Worm (Caenorhabditis elegans) whole organism, late embryonic: Measurements from ENCODE around the gene glrx-3.

ENCODE experiments used
- C08G9.2 ChIP-seq: sonication (generic microtip); optimal IDR thresholded peaks from 2 replicates; lab custom pipeline; 2016; ENCODE audit warnings: mild to moderate bottlenecking, missing genetic modification characterization, moderate library complexity, missing compliant biosample characterization
- C38D4.7 ChIP-seq: fragments of 200-800 bp; sonication (Bioruptor generic); optimal IDR thresholded peaks from 2 replicates; lab custom pipeline; 2018; ENCODE audit warnings: mild to moderate bottlenecking, missing genetic modification characterization, moderate library complexity, missing compliant biosample characterization
- K02D7.2 ChIP-seq: sonication (generic microtip); optimal IDR thresholded peaks from 2 replicates; lab custom pipeline; 2017; ENCODE audit warnings: mild to moderate bottlenecking, missing genetic modification characterization, missing compliant biosample characterization
- Y22D7AL.16 ChIP-seq: sonication (generic microtip); optimal IDR thresholded peaks from 2 replicates; lab custom pipeline; 2016; ENCODE audit warnings: missing genetic modification characterization, missing compliant biosample characterization
- ama-1 ChIP-seq: fragments of 150-350 bp; optimal IDR thresholded peaks from 2 replicates; lab custom pipeline; 2014
- ceh-18 ChIP-seq: sonication (generic microtip); optimal IDR thresholded peaks from 2 replicates; lab custom pipeline; 2016; ENCODE audit warnings: missing genetic modification characterization, missing compliant biosample characterization
- ceh-19 ChIP-seq: fragments of 200-800 bp; sonication (Bioruptor generic); optimal IDR thresholded peaks from 2 replicates; lab custom pipeline; 2018; ENCODE audit warnings: mild to moderate bottlenecking, missing genetic modification characterization, missing compliant biosample characterization
- ceh-30 ChIP-seq: fragments of 150-350 bp; optimal IDR thresholded peaks from 2 replicates; lab custom pipeline; 2014; ENCODE audit warnings: missing biosample characterization, missing genetic modification characterization
- ceh-31 ChIP-seq: sonication (generic microtip); optimal IDR thresholded peaks from 2 replicates; lab custom pipeline; 2016; ENCODE audit warnings: missing genetic modification characterization, missing compliant biosample characterization
- ceh-34 ChIP-seq: sonication (generic microtip); optimal IDR thresholded peaks from 2 replicates; lab custom pipeline; 2016; ENCODE audit warnings: mild to moderate bottlenecking, missing genetic modification characterization, missing compliant biosample characterization
- ceh-9 ChIP-seq: sonication (generic microtip); optimal IDR thresholded peaks from 2 replicates; lab custom pipeline; 2016; ENCODE audit warnings: mild to moderate bottlenecking, missing genetic modification characterization, inconsistent platforms, missing compliant biosample characterization
- dmd-4 ChIP-seq: sonication (generic microtip); optimal IDR thresholded peaks from 2 replicates; lab custom pipeline; 2016; ENCODE audit warnings: borderline replicate concordance, missing genetic modification characterization, missing compliant biosample characterization
- dve-1 ChIP-seq: sonication (generic microtip); optimal IDR thresholded peaks from 2 replicates; lab custom pipeline; 2017; ENCODE audit warnings: antibody characterized with exemption, mild to moderate bottlenecking, missing genetic modification characterization, missing compliant biosample characterization
- elt-2 ChIP-seq: sonication (generic microtip); optimal IDR thresholded peaks from 2 replicates; lab custom pipeline; 2016; ENCODE audit warnings: missing genetic modification reagents, missing genetic modification characterization, missing compliant biosample characterization
- ets-4 ChIP-seq: sonication (generic microtip); optimal IDR thresholded peaks from 2 replicates; lab custom pipeline; 2016; ENCODE audit warnings: missing genetic modification characterization, missing compliant biosample characterization
- eyg-1 ChIP-seq: sonication (generic microtip); optimal IDR thresholded peaks from 2 replicates; lab custom pipeline; 2016; ENCODE audit warnings: missing genotype, missing genetic modification characterization, missing compliant biosample characterization
- fkh-10 ChIP-seq: fragments of 150-350 bp; optimal IDR thresholded peaks from 2 replicates; lab custom pipeline; 2014; ENCODE audit warnings: missing biosample characterization, missing genetic modification reagents, missing genetic modification characterization
- hlh-13 ChIP-seq: fragments of 200-800 bp; sonication (Bioruptor generic); optimal IDR thresholded peaks from 2 replicates; lab custom pipeline; 2018; ENCODE audit warnings: mild to moderate bottlenecking, missing genetic modification characterization, missing compliant biosample characterization
- hlh-30 ChIP-seq: sonication (generic microtip); optimal IDR thresholded peaks from 2 replicates; lab custom pipeline; 2017; ENCODE audit warnings: antibody characterized with exemption, missing genetic modification characterization, missing compliant biosample characterization; ENCODE audit not compliant: insufficient read depth
- hlh-6 ChIP-seq: sonication (generic microtip); optimal IDR thresholded peaks from 2 replicates; lab custom pipeline; 2016; ENCODE audit warnings: missing genotype, missing genetic modification characterization, missing compliant biosample characterization
- hlh-8 ChIP-seq: sonication (generic microtip); optimal IDR thresholded peaks from 2 replicates; lab custom pipeline; 2016; ENCODE audit warnings: missing genotype, missing genetic modification characterization, missing compliant biosample characterization
- lin-11 ChIP-seq: fragments of 200-800 bp; sonication (Bioruptor generic); optimal IDR thresholded peaks from 2 replicates; lab custom pipeline; 2018; ENCODE audit warnings: mild to moderate bottlenecking, missing genetic modification characterization, missing compliant biosample characterization
- madf-2 ChIP-seq: sonication (generic microtip); optimal IDR thresholded peaks from 2 replicates; lab custom pipeline; 2017; ENCODE audit warnings: missing genetic modification characterization, missing compliant biosample characterization
- mec-3 ChIP-seq: sonication (generic microtip); optimal IDR thresholded peaks from 2 replicates; lab custom pipeline; 2016; ENCODE audit warnings: borderline replicate concordance, missing genetic modification characterization, missing compliant biosample characterization
- nfya-1 ChIP-seq: sonication (generic microtip); optimal IDR thresholded peaks from 2 replicates; lab custom pipeline; 2017; ENCODE audit warnings: missing genetic modification characterization, mild to moderate bottlenecking, missing compliant biosample characterization, antibody characterized with exemption, moderate library complexity
- nhr-11 ChIP-seq: fragments of 150-350 bp; optimal IDR thresholded peaks from 2 replicates; lab custom pipeline; 2014; ENCODE audit warnings: missing biosample characterization, missing genetic modification characterization
- npax-4 ChIP-seq: sonication (generic microtip); optimal IDR thresholded peaks from 2 replicates; lab custom pipeline; 2016; ENCODE audit warnings: missing genetic modification characterization, missing compliant biosample characterization
- pat-9 ChIP-seq: fragments of 200-800 bp; sonication (Bioruptor generic); optimal IDR thresholded peaks from 2 replicates; lab custom pipeline; 2018; ENCODE audit warnings: mild to moderate bottlenecking, missing genetic modification characterization, moderate library complexity, missing compliant biosample characterization
- pax-1 ChIP-seq: fragments of 150-350 bp; optimal IDR thresholded peaks from 2 replicates; lab custom pipeline; 2014; ENCODE audit warnings: missing biosample characterization, missing genetic modification characterization
- pha-4 ChIP-seq: fragments of 150-350 bp; optimal IDR thresholded peaks from 2 replicates; lab custom pipeline; 2018; ENCODE audit warnings: missing biosample characterization, missing genetic modification reagents, missing genetic modification characterization
- pqm-1 ChIP-seq: sonication (generic microtip); optimal IDR thresholded peaks from 2 replicates; lab custom pipeline; 2016; ENCODE audit warnings: missing genetic modification characterization, missing compliant biosample characterization
- pros-1 ChIP-seq: fragments of 150-350 bp; optimal IDR thresholded peaks from 2 replicates; lab custom pipeline; 2014; ENCODE audit warnings: missing biosample characterization, missing genetic modification reagents, missing genetic modification characterization
- ref-2 ChIP-seq: sonication (generic microtip); optimal IDR thresholded peaks from 2 replicates; lab custom pipeline; 2016; ENCODE audit warnings: missing genetic modification characterization, missing compliant biosample characterization
- sox-2 ChIP-seq: fragments of 200-800 bp; sonication (Bioruptor generic); IDR thresholded peaks from 2 replicates; pipeline ENCODE4 v1.3.6; 2022; ENCODE audit warnings: missing genetic modification reagents, missing genetic modification characterization, missing compliant biosample characterization
- sox-4 ChIP-seq: sonication (generic microtip); optimal IDR thresholded peaks from 2 replicates; lab custom pipeline; 2017; ENCODE audit warnings: mild to moderate bottlenecking, missing genetic modification characterization, inconsistent platforms, missing compliant biosample characterization
- tbx-2 ChIP-seq: sonication (generic microtip); optimal IDR thresholded peaks from 2 replicates; lab custom pipeline; 2016; ENCODE audit warnings: missing genetic modification characterization, missing compliant biosample characterization
- ttx-3 ChIP-seq: sonication (generic microtip); optimal IDR thresholded peaks from 2 replicates; lab custom pipeline; 2016; ENCODE audit warnings: missing genetic modification reagents, missing genetic modification characterization, missing compliant biosample characterization
- unc-3 ChIP-seq, 2 experiments: fragments of 200-800 bp in 1 of 2; sonication (Bioruptor generic) in 1 of 2; sonication (generic microtip) in 1 of 2; conservative IDR thresholded peaks in 1 of 2; optimal IDR thresholded peaks in 1 of 2; 2 replicates each; pipeline versions ENCODE4 v1.3.6 to Lab custom; 2016 to 2022; ENCODE audit warnings: missing compliant biosample characterization in 2 of 2, missing genetic modification characterization in 2 of 2, missing genetic modification reagents in 1 of 2
- unc-42 ChIP-seq: sonication (generic microtip); optimal IDR thresholded peaks from 2 replicates; lab custom pipeline; 2016; ENCODE audit warnings: missing genotype, missing genetic modification characterization, missing compliant biosample characterization

The glrx-3 gene

ce11 chrV:4356047-4356612 is 15.0 kb upstream of the glrx-3 start:
- TF ChIP-seq ceh-34 (tag; lab: Kevin White, UChicago) (peak; percentile 59), unc-42 (tag; lab: Kevin White, UChicago) (peak; percentile 85), pax-1 (tag; lab: Kevin White, UChicago) (no peak)

DNA sequence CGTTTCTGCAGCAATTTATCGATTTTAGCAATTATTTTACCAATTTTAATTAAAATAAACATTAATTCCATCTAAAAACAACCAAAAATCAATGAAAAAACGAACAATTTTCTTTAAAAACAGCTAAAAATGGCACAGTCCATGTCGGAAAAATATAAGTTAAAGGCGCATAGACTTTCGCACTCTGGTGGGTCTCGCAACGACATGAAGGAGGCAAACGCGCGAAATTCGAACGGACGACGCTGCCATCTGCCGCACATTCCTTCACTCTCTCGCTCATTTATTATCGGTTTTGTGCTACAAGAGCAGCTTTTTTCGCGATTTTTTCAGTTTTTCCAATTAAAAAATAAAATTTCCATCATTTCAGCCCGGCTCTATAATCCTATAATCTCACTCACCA is 5.7 kb upstream of the glrx-3 start, which contains the start of gene mcm-7:
mcm-7 (plus strand) TSS at position 368 of the 400 bp plus-strand sequence.
- TF ChIP-seq fkh-10 (GFP tag; lab: Kevin White, UChicago), result no peak
- no peak for TF ChIP-seq ceh-30 (tag; lab: Kevin White, UChicago)
- TF ChIP-seq ceh-31 (tag; lab: Kevin White, UChicago), result peak; percentile 40
- peak; percentile 9 for TF ChIP-seq elt-2 (tag; lab: Kevin White, UChicago)
- peak; percentile 26 for TF ChIP-seq pax-1 (tag; lab: Kevin White, UChicago)
- TF ChIP-seq Y22D7AL.16 (tag; lab: Kevin White, UChicago), result no peak
- TF ChIP-seq ceh-19 (GFP tag; lab: Kevin White, UChicago), result no peak
- no peak for TF ChIP-seq ceh-18 (tag; lab: Kevin White, UChicago)
- TF ChIP-seq ttx-3 (tag; lab: Kevin White, UChicago), result no peak
- TF ChIP-seq pat-9, result no peak
- no peak for TF ChIP-seq sox-2 (GFP tag; lab: Robert Waterston, UW)
- no peak for TF ChIP-seq hlh-8 (tag; lab: Kevin White, UChicago)
- TF ChIP-seq C38D4.7 (GFP tag; lab: Kevin White, UChicago), result no peak
- no peak for TF ChIP-seq unc-42 (tag; lab: Kevin White, UChicago)
- TF ChIP-seq nfya-1 (tag; lab: Kevin White, UChicago), result peak; percentile 55
- no peak for TF ChIP-seq dve-1 (tag; lab: Kevin White, UChicago)
- TF ChIP-seq eyg-1, result no peak
- TF ChIP-seq K02D7.2 (tag; lab: Kevin White, UChicago), result no peak
- no peak for TF ChIP-seq hlh-13 (GFP tag; lab: Kevin White, UChicago)
- TF ChIP-seq madf-2 (tag; lab: Kevin White, UChicago), result no peak
- TF ChIP-seq tbx-2, result peak; percentile 29
- TF ChIP-seq pros-1, result no peak
- no peak for TF ChIP-seq hlh-30 (tag; lab: Kevin White, UChicago)
- TF ChIP-seq, all 69 proteins: peak for 5

DNA sequence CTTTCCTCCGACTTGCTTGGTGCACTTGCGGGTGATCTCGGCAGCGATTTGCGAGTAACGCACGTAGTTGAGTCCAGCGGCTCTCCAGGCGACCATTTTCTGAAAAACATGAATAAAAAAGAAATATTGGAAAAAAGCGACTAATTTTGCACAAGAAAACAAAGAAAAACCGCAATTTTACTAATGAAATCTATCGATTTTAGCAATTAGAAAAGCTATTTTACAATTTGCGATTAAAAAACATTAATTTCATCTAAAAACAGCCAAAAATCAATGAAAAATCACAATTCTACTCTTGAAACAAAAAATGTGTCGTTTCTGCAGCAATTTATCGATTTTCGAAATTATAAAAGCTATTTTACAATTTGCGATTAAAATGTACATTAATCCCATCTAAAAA is 5.2 kb upstream of the glrx-3 start, which contains the start of gene hpo-18:
hpo-18 (minus strand) TSS at position 101 of the 400 bp plus-strand sequence.
- TF ChIP-seq pqm-1 (tag; lab: Kevin White, UChicago) (no peak), ama-1 (lab: Kevin White, UChicago) (no peak), pha-4 (tag; lab: Kevin White, UChicago) (no peak), ceh-19 (GFP tag; lab: Kevin White, UChicago) (no peak), ceh-34 (tag; lab: Kevin White, UChicago) (no peak), K02D7.2 (tag; lab: Kevin White, UChicago) (no peak), npax-4 (tag; lab: Kevin White, UChicago) (no peak), ets-4 (tag; lab: Kevin White, UChicago) (no peak), dmd-4 (no peak), ref-2 (tag; lab: Kevin White, UChicago) (no peak), ceh-30 (tag; lab: Kevin White, UChicago) (no peak), C08G9.2 (no peak), dve-1 (tag; lab: Kevin White, UChicago) (no peak), hlh-6 (tag; lab: Kevin White, UChicago) (no peak)

- TF ChIP-seq ceh-9 (tag; lab: Kevin White, UChicago), result no peak
- TF ChIP-seq ceh-18 (tag; lab: Kevin White, UChicago), result no peak
- no peak for TF ChIP-seq mec-3 (tag; lab: Kevin White, UChicago)
- no peak for TF ChIP-seq C38D4.7 (GFP tag; lab: Kevin White, UChicago)
- TF ChIP-seq pax-1 (tag; lab: Kevin White, UChicago), result no peak
- no peak for TF ChIP-seq sox-4 (tag; lab: Kevin White, UChicago)
- TF ChIP-seq dmd-4, result no peak
- TF ChIP-seq nhr-11 (tag; lab: Kevin White, UChicago), result no peak
- TF ChIP-seq unc-3 (GFP tag; conservative IDR thresholded peaks at IDR 0.05; lab: Robert Waterston, UW), result no peak
- no peak for TF ChIP-seq unc-3 (tag; optimal IDR thresholded peaks at IDR 0.05; lab: Kevin White, UChicago)
- no peak for TF ChIP-seq ama-1 (lab: Kevin White, UChicago)
- TF ChIP-seq fkh-10 (GFP tag; lab: Kevin White, UChicago), result no peak
- TF ChIP-seq madf-2 (tag; lab: Kevin White, UChicago), result no peak
- TF ChIP-seq pqm-1 (tag; lab: Kevin White, UChicago), result no peak
- TF ChIP-seq hlh-13 (GFP tag; lab: Kevin White, UChicago), result no peak
- no peak for TF ChIP-seq K02D7.2 (tag; lab: Kevin White, UChicago)
- TF ChIP-seq lin-11 (tag; lab: Kevin White, UChicago), result no peak
- TF ChIP-seq elt-2 (tag; lab: Kevin White, UChicago), result no peak
These were observed 4.6 kb upstream of the glrx-3 start, which contains the start of gene figl-1 for ce11 chrV:4345714-4346113. figl-1 (minus strand) TSS chrV:4345999.
